Worm (Caenorhabditis elegans): Measurements from ENCODE around the gene C17F4.8.
"Not testable (repeated sequence)": the region's sequence is repeated elsewhere in the genome, so short reads cannot be mapped to it uniquely, and the experiment has no call there.

Gene C17F4.8

ce11 chrII:3225780-3226179, 8.8 kb downstream of the C17F4.8 start, which contains the start of gene ZC239.17:
Gene ZC239.17 (minus strand): TSS chrII:3225880.
- no peak for TF ChIP-seq blmp-1 (tag; optimal IDR thresholded peaks at IDR 0.05; ENCODE audit: insufficient read depth)

ce11 chrII:3225200-3225599, 9.4 kb downstream of the C17F4.8 start, which contains the start of gene ZC239.16:
Gene ZC239.16 (minus strand): TSS chrII:3225319.
- no peak for TF ChIP-seq sma-9 (GFP tag; optimal IDR thresholded peaks at IDR 0.05)
- no peak for TF ChIP-seq sma-9 (tag; optimal IDR thresholded peaks at IDR 0.05)
- TF ChIP-seq nhr-12 (tag; optimal IDR thresholded peaks at IDR 0.05) = no peak
- TF ChIP-seq lin-11 (tag; optimal IDR thresholded peaks at IDR 0.05) = no peak
- TF ChIP-seq fos-1 (tag; optimal IDR thresholded peaks at IDR 0.05) = peak; percentile 63
- no peak for TF ChIP-seq blmp-1 (tag; optimal IDR thresholded peaks at IDR 0.05; ENCODE audit: insufficient read depth)
- no peak for TF ChIP-seq gmeb-1 (tag; optimal IDR thresholded peaks at IDR 0.05)
- TF ChIP-seq aly-2 (tag; optimal IDR thresholded peaks at IDR 0.05) = no peak

ce11 chrII:3224631-3225030, 10.0 kb downstream of the C17F4.8 start, which contains the start of gene ZC239.15:
Gene ZC239.15 (minus strand): TSS chrII:3224731.
- TF ChIP-seq egl-27 (tag; optimal IDR thresholded peaks at IDR 0.05) (no peak), elt-3 (tag; optimal IDR thresholded peaks at IDR 0.05) (no peak)

ce11 chrII:3222686-3223085, 11.9 kb downstream of the C17F4.8 start, which contains the start of gene ZC239.13:
Gene ZC239.13 (minus strand): TSS chrII:3222839.
- TF ChIP-seq crh-2 (tag; optimal IDR thresholded peaks at IDR 0.05) = no peak
- TF ChIP-seq nhr-11 (tag; optimal IDR thresholded peaks at IDR 0.05) = no peak
- no peak for TF ChIP-seq nhr-23 (tag; optimal IDR thresholded peaks at IDR 0.05)
- TF ChIP-seq nhr-21 (tag; optimal IDR thresholded peaks at IDR 0.05) = no peak
- no peak for TF ChIP-seq nhr-10 (tag; optimal IDR thresholded peaks at IDR 0.05)
- TF ChIP-seq lsy-2 (tag; optimal IDR thresholded peaks at IDR 0.05) = no peak
- no peak for TF ChIP-seq lin-39 (tag; optimal IDR thresholded peaks at IDR 0.05)
- TF ChIP-seq fos-1 (tag; optimal IDR thresholded peaks at IDR 0.05) = peak; percentile 5

- no peak for TF ChIP-seq ceh-82 (tag; optimal IDR thresholded peaks at IDR 0.05)
- no peak for TF ChIP-seq nhr-237 (tag; optimal IDR thresholded peaks at IDR 0.05)
- TF ChIP-seq ceh-16 (tag; optimal IDR thresholded peaks at IDR 0.05) = no peak
- TF ChIP-seq aly-2 (tag; optimal IDR thresholded peaks at IDR 0.05) = no peak
- no peak for TF ChIP-seq elt-1 (tag; optimal IDR thresholded peaks at IDR 0.05)
- no peak for TF ChIP-seq mdl-1 (tag; optimal IDR thresholded peaks at IDR 0.05)
- no peak for TF ChIP-seq nhr-11 (tag; optimal IDR thresholded peaks at IDR 0.05)
- TF ChIP-seq unc-39 (tag; optimal IDR thresholded peaks at IDR 0.05) = no peak
- TF ChIP-seq skn-1 (tag; optimal IDR thresholded peaks at IDR 0.05) = no peak
- no peak for TF ChIP-seq alr-1 (tag; optimal IDR thresholded peaks at IDR 0.05)
- TF ChIP-seq ztf-4 (tag; optimal IDR thresholded peaks at IDR 0.05) = no peak
- no peak for TF ChIP-seq nhr-10 (tag; optimal IDR thresholded peaks at IDR 0.05)
- no peak for TF ChIP-seq sma-9 (GFP tag; optimal IDR thresholded peaks at IDR 0.05)
- TF ChIP-seq sma-9 (tag; optimal IDR thresholded peaks at IDR 0.05) = no peak
- TF ChIP-seq ztf-11 (tag; optimal IDR thresholded peaks at IDR 0.05) = no peak
- TF ChIP-seq zag-1 (tag; optimal IDR thresholded peaks at IDR 0.05) = no peak
Measured at ce11 chrII:3221730-3222129, 12.9 kb downstream of the C17F4.8 start, which contains the start of gene ZC239.14. Gene ZC239.14 (minus strand): TSS chrII:3222034.

- TF ChIP-seq nhr-10 (tag; optimal IDR thresholded peaks at IDR 0.05) (no peak), lin-11 (tag; optimal IDR thresholded peaks at IDR 0.05) (no peak), nhr-77 (tag; optimal IDR thresholded peaks at IDR 0.05) (no peak), aly-2 (tag; optimal IDR thresholded peaks at IDR 0.05) (no peak), R02D3.7 (tag; optimal IDR thresholded peaks at IDR 0.05) (no peak)
Measured at ce11 chrII:3220723-3221122, 13.9 kb downstream of the C17F4.8 start, which contains the start of gene ZC239.22. Gene ZC239.22 (minus strand): TSS chrII:3220823.

- TF ChIP-seq aly-2 (tag; optimal IDR thresholded peaks at IDR 0.05); sem-4 (tag; optimal IDR thresholded peaks at IDR 0.05); lin-13 (GFP tag; optimal IDR thresholded peaks at IDR 0.05): not testable (repeated sequence)
Measured at ce11 chrII:3215762-3216161, 18.9 kb downstream of the C17F4.8 start, which contains the start of gene ZC239.3. Gene ZC239.3 (plus strand): TSS chrII:3216062.
